Fruit fly (Drosophila melanogaster) whole organism, embryonic: Measurements from ENCODE around the gene IleRS-m.
A peak's percentile ranks its signal among the peaks of the same experiment; 100 is the strongest.

Experiments
- Blimp-1 ChIP-seq: fragments of 200-800 bp; sonication (Bioruptor generic); optimal IDR thresholded peaks from 3 replicates; lab custom pipeline; 2018; ENCODE audit warnings: missing biosample characterization, missing genetic modification characterization, mild to moderate bottlenecking, moderate library complexity, missing genetic modification reagents
- CG10147 ChIP-seq: fragments of 200-800 bp; sonication (Bioruptor generic); optimal IDR thresholded peaks from 2 replicates; lab custom pipeline; 2019; ENCODE audit warnings: missing biosample characterization, mild to moderate bottlenecking, missing genetic modification characterization, moderate library complexity
- CG10274 ChIP-seq: fragments of 200-800 bp; sonication (Bioruptor generic); optimal IDR thresholded peaks from 3 replicates; lab custom pipeline; 2017; ENCODE audit warnings: missing biosample characterization, mild to moderate bottlenecking, missing genetic modification characterization
- CG10959 ChIP-seq: fragments of 200-800 bp; sonication (Bioruptor generic); IDR thresholded peaks from 2 replicates; pipeline ENCODE4 v1.3.6; 2022; ENCODE audit warnings: missing biosample characterization, missing genetic modification characterization
- CG10979 ChIP-seq: fragments of 200-800 bp; sonication (Bioruptor generic); optimal IDR thresholded peaks from 2 replicates; lab custom pipeline; 2018; ENCODE audit warnings: missing biosample characterization, mild to moderate bottlenecking, missing genetic modification characterization, moderate library complexity
- CG11696 ChIP-seq: fragments of 200-800 bp; sonication (Bioruptor generic); IDR thresholded peaks from 2 replicates; pipeline ENCODE4 v1.3.6; 2022; ENCODE audit warnings: missing biosample characterization, missing genetic modification characterization
- CG12104 ChIP-seq: fragments of 200-800 bp; sonication (Bioruptor generic); optimal IDR thresholded peaks from 3 replicates; lab custom pipeline; 2016; ENCODE audit warnings: missing biosample characterization, missing genetic modification characterization
- CG12299 ChIP-seq: fragments of 200-800 bp; sonication (Bioruptor generic); optimal IDR thresholded peaks from 2 replicates; lab custom pipeline; 2018; ENCODE audit warnings: missing biosample characterization, mild to moderate bottlenecking, missing genetic modification characterization
- CG15269 ChIP-seq: fragments of 200-800 bp; sonication (Bioruptor generic); optimal IDR thresholded peaks from 2 replicates; lab custom pipeline; 2018; ENCODE audit warnings: missing biosample characterization, mild to moderate bottlenecking, missing genetic modification characterization, moderate library complexity
- CG17912 ChIP-seq: fragments of 200-800 bp; sonication (Bioruptor generic); optimal IDR thresholded peaks from 2 replicates; lab custom pipeline; 2018; ENCODE audit warnings: missing biosample characterization, mild to moderate bottlenecking, missing genetic modification characterization
- CG2116 ChIP-seq: fragments of 200-800 bp; sonication (Bioruptor generic); optimal IDR thresholded peaks from 3 replicates; lab custom pipeline; 2018; ENCODE audit warnings: missing biosample characterization, mild to moderate bottlenecking, missing genetic modification characterization
- CG30431 ChIP-seq: fragments of 200-800 bp; sonication (Bioruptor generic); optimal IDR thresholded peaks from 2 replicates; lab custom pipeline; 2017; ENCODE audit warnings: missing biosample characterization, missing genetic modification characterization
- CG31365 ChIP-seq: fragments of 200-800 bp; sonication (Bioruptor generic); optimal IDR thresholded peaks from 2 replicates; lab custom pipeline; 2018; ENCODE audit warnings: missing biosample characterization, mild to moderate bottlenecking, missing genetic modification characterization
- CG4360 ChIP-seq: fragments of 200-800 bp; sonication (Bioruptor generic); IDR thresholded peaks from 2 replicates; pipeline ENCODE4 v1.3.6; 2022; ENCODE audit warnings: missing biosample characterization, missing genetic modification characterization
- CG6689 ChIP-seq: fragments of 200-800 bp; sonication (Bioruptor generic); IDR thresholded peaks from 2 replicates; pipeline ENCODE4 v1.3.6; 2022; ENCODE audit warnings: missing biosample characterization, missing genetic modification characterization
- CG6854 ChIP-seq: fragments of 200-800 bp; sonication (Bioruptor generic); optimal IDR thresholded peaks from 3 replicates; lab custom pipeline; 2017; ENCODE audit warnings: missing biosample characterization, mild to moderate bottlenecking, missing genetic modification characterization
- CG7745 ChIP-seq: fragments of 200-800 bp; sonication (Bioruptor generic); optimal IDR thresholded peaks from 2 replicates; lab custom pipeline; 2018; ENCODE audit warnings: missing biosample characterization, mild to moderate bottlenecking, missing genetic modification characterization, moderate library complexity
- CG9876 ChIP-seq: fragments of 200-800 bp; sonication (Bioruptor generic); optimal IDR thresholded peaks from 2 replicates; lab custom pipeline; 2016; ENCODE audit warnings: missing biosample characterization, missing genetic modification characterization
- CHES-1-like ChIP-seq: fragments of 200-800 bp; sonication (Bioruptor generic); optimal IDR thresholded peaks from 2 replicates; lab custom pipeline; 2016; ENCODE audit warnings: missing biosample characterization, missing genetic modification characterization
- Camta ChIP-seq: fragments of 200-800 bp; sonication (Bioruptor generic); optimal IDR thresholded peaks from 2 replicates; lab custom pipeline; 2016; ENCODE audit warnings: missing biosample characterization, missing genetic modification characterization
- Chrac-16 ChIP-seq: fragments of 200-800 bp; sonication (Bioruptor generic); optimal IDR thresholded peaks from 3 replicates; lab custom pipeline; 2016; ENCODE audit warnings: missing biosample characterization, missing genetic modification characterization
- Hmr ChIP-seq: fragments of 200-800 bp; sonication (Bioruptor generic); optimal IDR thresholded peaks from 3 replicates; lab custom pipeline; 2017; ENCODE audit warnings: mild to moderate bottlenecking, missing biosample characterization, missing genetic modification reagents, missing genetic modification characterization
- NC2α ChIP-seq: fragments of 200-800 bp; sonication (Bioruptor generic); optimal IDR thresholded peaks from 2 replicates; lab custom pipeline; 2016; ENCODE audit warnings: missing biosample characterization, missing genetic modification characterization
- Neu2 ChIP-seq: fragments of 200-800 bp; sonication (Bioruptor generic); optimal IDR thresholded peaks from 3 replicates; lab custom pipeline; 2016; ENCODE audit warnings: missing biosample characterization, missing genetic modification characterization, borderline replicate concordance
- Side ChIP-seq: fragments of 200-800 bp; sonication (Bioruptor generic); optimal IDR thresholded peaks from 2 replicates; lab custom pipeline; 2016; ENCODE audit warnings: missing biosample characterization, missing genetic modification characterization
- Sry-β ChIP-seq: fragments of 200-800 bp; sonication (Bioruptor generic); optimal IDR thresholded peaks from 2 replicates; lab custom pipeline; 2018; ENCODE audit warnings: missing biosample characterization, mild to moderate bottlenecking, missing genetic modification characterization, moderate library complexity
- Xrp1 ChIP-seq: fragments of 200-800 bp; sonication (Bioruptor generic); IDR thresholded peaks from 2 replicates; pipeline ENCODE4 v1.3.6; 2022; ENCODE audit warnings: missing biosample characterization, missing genetic modification characterization
- ase ChIP-seq: fragments of 200-800 bp; sonication (Bioruptor generic); IDR thresholded peaks from 3 replicates; pipeline ENCODE4 v1.3.6; 2022; ENCODE audit warnings: missing biosample characterization, missing genetic modification characterization
- br ChIP-seq: fragments of >200 bp; optimal IDR thresholded peaks from 2 replicates; lab custom pipeline; 2017
- caup ChIP-seq: fragments of 200-800 bp; sonication (Bioruptor generic); optimal IDR thresholded peaks from 3 replicates; lab custom pipeline; 2017; ENCODE audit warnings: missing biosample characterization, mild to moderate bottlenecking, missing genetic modification characterization, moderate library complexity; ENCODE audit not compliant: severe bottlenecking
- ci ChIP-seq: fragments of 200-800 bp; sonication (Bioruptor generic); IDR thresholded peaks from 3 replicates; pipeline ENCODE4 v1.3.6; 2022; ENCODE audit warnings: missing biosample characterization, missing genetic modification characterization
- crol ChIP-seq: fragments of 200-800 bp; sonication (Bioruptor generic); IDR thresholded peaks from 2 replicates; pipeline ENCODE4 v1.3.6; 2022; ENCODE audit warnings: missing biosample characterization, missing genetic modification characterization
- emc ChIP-seq: fragments of 200-800 bp; sonication (Bioruptor generic); optimal IDR thresholded peaks from 2 replicates; lab custom pipeline; 2016; ENCODE audit warnings: missing biosample characterization, missing genetic modification characterization
- eve ChIP-seq, 2 experiments: fragments of >200 bp; optimal IDR thresholded peaks; 2 replicates each; lab custom pipeline; 2017; ENCODE audit warnings: missing biosample characterization in 2 of 2, missing genetic modification characterization in 2 of 2
- fd3F ChIP-seq: fragments of 200-800 bp; sonication (Bioruptor generic); optimal IDR thresholded peaks from 2 replicates; lab custom pipeline; 2018; ENCODE audit warnings: missing biosample characterization, mild to moderate bottlenecking, missing genetic modification characterization, moderate library complexity
- fd64A ChIP-seq: fragments of 200-800 bp; sonication (Bioruptor generic); optimal IDR thresholded peaks from 3 replicates; lab custom pipeline; 2018; ENCODE audit warnings: missing biosample characterization, mild to moderate bottlenecking, missing genetic modification characterization
- gsb ChIP-seq: fragments of 200-800 bp; sonication (Bioruptor generic); IDR thresholded peaks from 2 replicates; pipeline ENCODE4 v1.3.6; 2022; ENCODE audit warnings: missing biosample characterization, missing genetic modification characterization
- hb ChIP-seq: fragments of 200-800 bp; sonication (Bioruptor generic); IDR thresholded peaks from 3 replicates; pipeline ENCODE4 v1.3.6; 2022; ENCODE audit warnings: missing biosample characterization, missing genetic modification characterization; ENCODE audit not compliant: partially characterized antibody
- hbn ChIP-seq: fragments of 200-800 bp; sonication (Bioruptor generic); IDR thresholded peaks from 2 replicates; pipeline ENCODE4 v1.3.6; 2022; ENCODE audit warnings: missing biosample characterization, missing genetic modification characterization; ENCODE audit not compliant: partially characterized antibody
- jigr1 ChIP-seq: fragments of 200-800 bp; sonication (Bioruptor generic); IDR thresholded peaks from 3 replicates; pipeline ENCODE4 v1.3.6; 2022; ENCODE audit warnings: missing biosample characterization, missing genetic modification characterization
- nom ChIP-seq: fragments of 200-800 bp; sonication (Bioruptor generic); optimal IDR thresholded peaks from 2 replicates; lab custom pipeline; 2017; ENCODE audit warnings: missing biosample characterization, missing genetic modification characterization, mild to moderate bottlenecking, moderate library complexity, missing genetic modification reagents
- org-1 ChIP-seq: fragments of 200-800 bp; sonication (Bioruptor generic); optimal IDR thresholded peaks from 2 replicates; lab custom pipeline; 2017; ENCODE audit warnings: missing biosample characterization, missing genetic modification characterization
- pan ChIP-seq, 4 experiments: fragments of >200 bp in 3 of 4; fragments of 200-800 bp in 1 of 4; sonication (Bioruptor generic) in 1 of 4; optimal IDR thresholded peaks in 3 of 4; IDR thresholded peaks in 1 of 4; 2 replicates each; pipeline versions ENCODE4 v1.3.6 to Lab custom; 2017 to 2022; ENCODE audit warnings: missing biosample characterization in 2 of 4, missing genetic modification characterization in 2 of 4, mixed read lengths in 1 of 4
- rib ChIP-seq: fragments of 200-800 bp; sonication (Bioruptor generic); IDR thresholded peaks from 2 replicates; pipeline ENCODE4 v1.3.6; 2022; ENCODE audit warnings: missing biosample characterization, missing genetic modification characterization
- shn ChIP-seq: fragments of 200-800 bp; sonication (Bioruptor generic); optimal IDR thresholded peaks from 3 replicates; lab custom pipeline; 2016; ENCODE audit warnings: missing biosample characterization, missing genetic modification characterization
- trem ChIP-seq: fragments of 200-800 bp; optimal IDR thresholded peaks from 3 replicates; lab custom pipeline; 2019; ENCODE audit warnings: missing biosample characterization, mild to moderate bottlenecking, missing genetic modification characterization, moderate library complexity
- unc-4 ChIP-seq: fragments of 200-800 bp; sonication (Bioruptor generic); IDR thresholded peaks from 2 replicates; pipeline ENCODE4 v1.3.6; 2022; ENCODE audit warnings: missing biosample characterization, missing genetic modification characterization; ENCODE audit not compliant: partially characterized antibody
- yki ChIP-seq: fragments of >200 bp; optimal IDR thresholded peaks from 3 replicates; lab custom pipeline; 2018
- zen2 ChIP-seq: fragments of 200-800 bp; sonication (Bioruptor generic); IDR thresholded peaks from 3 replicates; pipeline ENCODE4 v1.3.6; 2022; ENCODE audit warnings: missing biosample characterization, missing genetic modification characterization; ENCODE audit not compliant: partially characterized antibody

The IleRS-m gene

DNA sequence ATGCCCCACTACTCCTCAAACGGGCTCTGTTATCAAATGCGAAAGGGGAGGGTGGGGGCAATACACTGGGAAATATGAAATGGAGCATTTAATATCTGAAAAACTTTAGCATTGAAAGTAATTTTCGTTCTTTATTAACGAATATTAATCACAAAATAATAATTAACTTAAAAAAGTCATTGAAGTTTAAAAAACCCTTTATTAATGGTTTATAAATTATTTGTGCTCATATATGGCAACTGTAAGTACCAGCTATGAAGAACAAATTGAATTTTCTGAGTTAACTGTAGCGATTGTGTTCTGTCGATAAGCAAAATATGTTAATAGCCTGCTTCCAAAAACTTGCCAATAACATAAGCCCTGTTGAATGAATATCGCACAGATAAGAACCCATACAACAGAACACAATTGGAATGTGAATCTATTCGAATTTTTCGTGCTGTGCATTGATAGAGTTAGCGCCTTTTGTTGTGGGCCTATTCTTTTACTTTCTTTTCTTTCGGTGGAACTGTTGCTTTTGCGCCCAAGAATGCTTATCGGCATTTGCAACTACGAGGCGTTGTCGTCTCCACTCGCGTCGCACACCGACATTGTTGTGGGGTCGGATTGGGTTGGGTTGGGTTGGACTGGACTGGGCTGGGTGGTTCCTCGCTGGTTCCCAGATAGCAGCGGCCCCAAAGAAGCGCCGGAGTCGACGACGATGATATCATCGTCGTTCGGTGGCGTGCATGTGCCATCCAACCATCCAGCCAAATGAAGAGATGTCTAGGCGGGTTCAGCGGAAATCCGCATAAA, 39.1 kb upstream of the IleRS-m start (continued):
- TF ChIP-seq CG12104 (GFP tag; lab: Kevin White, UChicago) (peak; percentile 15), eve (GFP tag; optimal IDR thresholded peaks at IDR 0.05; lab: Kevin White, UChicago) (peak in 1 of 2 experiments; percentile 87), br (lab: Kevin White, UChicago) (no peak), Sry-β (no peak), CG17912 (GFP tag; lab: Kevin White, UChicago) (no peak), yki (lab: Kevin White, UChicago) (no peak), zen2 (GFP tag; lab: Robert Waterston, UW) (no peak), CG31365 (no peak), Chrac-16 (peak; percentile 48), gsb (GFP tag; lab: Robert Waterston, UW) (0 out of 2 replicates have a peak, but pooled peaks have one; percentile 24), CG7745 (tag; lab: Kevin White, UChicago) (no peak), Side (GFP tag; lab: Kevin White, UChicago) (no peak), emc (GFP tag; lab: Kevin White, UChicago) (no peak), CG12299 (tag; lab: Kevin White, UChicago) (peak; percentile 18), Neu2 (GFP tag; lab: Kevin White, UChicago) (no peak), unc-4 (GFP tag; lab: Robert Waterston, UW) (no peak), jigr1 (GFP tag; lab: Robert Waterston, UW) (no peak), CG10147 (GFP tag; lab: Kevin White, UChicago) (no peak), fd64A (GFP tag; lab: Kevin White, UChicago) (no peak), Hmr (GFP tag; lab: Kevin White, UChicago) (peak; percentile 53), shn (GFP tag; lab: Kevin White, UChicago) (peak; percentile 11), trem (tag; lab: Kevin White, UChicago) (peak; percentile 20), CG11696 (GFP tag; lab: Robert Waterston, UW) (0 out of 2 replicates have a peak, but pooled peaks have one; percentile 14), ci (no peak), CG6689 (GFP tag; lab: Robert Waterston, UW) (peak; percentile 53; the same call in 1 of the 2 replicates), pan (optimal IDR thresholded peaks at IDR 0.05; lab: Kevin White, UChicago) (no peak), pan (GFP tag; optimal IDR thresholded peaks at IDR 0.05 in 1 of 2, IDR thresholded peaks at IDR 0.05 in 1 of 2) (no peak), fd3F (no peak), CHES-1-like (peak; percentile 14), rib (GFP tag; lab: Robert Waterston, UW) (0 out of 2 replicates have a peak, but pooled peaks have one; percentile 19), CG15269 (tag; lab: Kevin White, UChicago) (no peak), CG2116 (no peak), Blimp-1 (peak; percentile 64), NC2α (GFP tag; lab: Kevin White, UChicago) (no peak), CG30431 (GFP tag; lab: Kevin White, UChicago) (peak; percentile 1), CG10959 (GFP tag; lab: Robert Waterston, UW) (no peak), Camta (GFP tag; lab: Kevin White, UChicago) (no peak), hbn (GFP tag; lab: Robert Waterston, UW) (no peak), crol (GFP tag; lab: Robert Waterston, UW) (peak; percentile 78), org-1 (GFP tag; lab: Kevin White, UChicago) (peak; percentile 49), hb (GFP tag; lab: Robert Waterston, UW) (no peak), CG6854 (GFP tag; lab: Kevin White, UChicago) (no peak), ase (GFP tag; lab: Robert Waterston, UW) (no peak), Xrp1 (no peak; the same call in 1 of the 2 replicates), CG10274 (peak; percentile 46), nom (GFP tag; lab: Kevin White, UChicago) (no peak), CG9876 (GFP tag; lab: Kevin White, UChicago) (no peak), caup (GFP tag; lab: Kevin White, UChicago) (peak; percentile 13), CG10979 (peak; percentile 75), CG4360 (GFP tag; lab: Robert Waterston, UW) (no peak)
